Worm (Caenorhabditis elegans): Measurements from ENCODE around the gene nhr-206.

DNA sequence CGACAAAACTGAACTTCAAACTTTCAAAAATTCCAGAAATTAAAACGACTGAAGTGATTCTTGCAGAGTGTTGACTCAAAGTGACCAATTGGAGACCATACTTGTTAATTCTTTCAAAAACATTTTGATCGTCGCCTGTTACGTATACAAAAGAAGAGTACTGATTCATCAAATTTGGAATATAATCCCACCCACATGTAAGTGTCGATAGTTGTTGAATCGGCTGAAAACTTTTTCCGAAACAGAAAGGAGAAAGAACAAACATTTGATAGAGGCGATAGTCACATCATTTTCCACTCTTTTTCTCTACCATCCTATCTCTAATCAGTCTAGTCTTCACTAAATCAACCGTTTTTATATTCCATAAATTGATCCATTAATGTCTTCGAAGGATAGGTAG is 12.1 kb downstream of the nhr-206 start, which contains the start of gene nhr-153:
- TF ChIP-seq ham-2 (GFP tag; optimal IDR thresholded peaks at IDR 0.05) (no peak), ces-1 (GFP tag; optimal IDR thresholded peaks at IDR 0.05) (no peak), sem-2 (GFP tag; optimal IDR thresholded peaks at IDR 0.05) (no peak), snpc-4 (tag; optimal IDR thresholded peaks at IDR 0.05) (no peak)
